Fruit fly (Drosophila melanogaster) whole organism, pupa: Measurements from ENCODE around the gene Cpr76Bc.
A peak's percentile ranks its signal among the peaks of the same experiment; 100 is the strongest.

Source experiments
- CG13204 ChIP-seq: fragments of 200-800 bp; sonication (Bioruptor generic); optimal IDR thresholded peaks from 2 replicates; lab custom pipeline; 2018; ENCODE audit warnings: missing biosample characterization, mild to moderate bottlenecking, missing genetic modification characterization, moderate library complexity
- Ets98B ChIP-seq: fragments of 200-800 bp; sonication (Bioruptor generic); IDR thresholded peaks from 2 replicates; pipeline ENCODE4 v1.3.6; 2022; ENCODE audit warnings: missing biosample characterization, missing genetic modification characterization
- Snoo ChIP-seq: fragments of 200-800 bp; sonication (Bioruptor generic); optimal IDR thresholded peaks from 3 replicates; lab custom pipeline; 2017; ENCODE audit warnings: missing biosample characterization, mild to moderate bottlenecking, missing genetic modification characterization, inconsistent platforms
- fd96Ca ChIP-seq: fragments of 200-800 bp; sonication (Bioruptor generic); IDR thresholded peaks from 3 replicates; pipeline ENCODE4 v1.3.6; 2022; ENCODE audit warnings: missing biosample characterization, missing genetic modification characterization

dm6 chr3L:19561745-19562144 lies 41.0 kb downstream of the Cpr76Bc start:
- TF ChIP-seq CG13204 (GFP tag; lab: Kevin White, UChicago) = no peak
- peak; percentile 79 for TF ChIP-seq Snoo
- peak; percentile 73; the same call in 1 of the 2 replicates for TF ChIP-seq Ets98B (GFP tag; lab: Robert Waterston, UW)
- TF ChIP-seq fd96Ca (GFP tag; lab: Robert Waterston, UW) = no peak
